Worm (Caenorhabditis elegans) whole organism, L1 larva: ENCODE data around the gene C02B8.12.
A peak's percentile ranks its signal among the peaks of the same experiment; 100 is the strongest.

Source experiments
- C16A3.4 ChIP-seq: fragments of 150-350 bp; optimal IDR thresholded peaks from 2 replicates; lab custom pipeline; 2014; ENCODE audit warnings: missing biosample characterization, missing genetic modification characterization
- C34B4.2 ChIP-seq: sonication (generic microtip); optimal IDR thresholded peaks from 2 replicates; lab custom pipeline; 2017; ENCODE audit warnings: mild to moderate bottlenecking, missing genetic modification characterization, missing compliant biosample characterization
- F16B12.6 ChIP-seq: fragments of 150-350 bp; optimal IDR thresholded peaks from 2 replicates; lab custom pipeline; 2014; ENCODE audit warnings: missing biosample characterization, missing genetic modification characterization
- Y116A8C.19 ChIP-seq: sonication (generic microtip); optimal IDR thresholded peaks from 2 replicates; lab custom pipeline; 2016; ENCODE audit warnings: missing compliant biosample characterization, missing genetic modification characterization, borderline replicate concordance
- aly-2 ChIP-seq: fragments of 150-350 bp; optimal IDR thresholded peaks from 2 replicates; lab custom pipeline; 2014; ENCODE audit warnings: missing biosample characterization, missing genetic modification characterization
- ama-1 ChIP-seq: fragments of 150-350 bp; optimal IDR thresholded peaks from 2 replicates; lab custom pipeline; 2014
- blmp-1 ChIP-seq: fragments of 150-350 bp; optimal IDR thresholded peaks from 2 replicates; lab custom pipeline; 2014; ENCODE audit warnings: missing biosample characterization, missing genetic modification characterization
- ceh-8 ChIP-seq: fragments of 200-800 bp; sonication (Bioruptor generic); optimal IDR thresholded peaks from 2 replicates; lab custom pipeline; 2018; ENCODE audit warnings: mild to moderate bottlenecking, missing genetic modification characterization, moderate library complexity, missing compliant biosample characterization
- ceh-82 ChIP-seq, 3 experiments: fragments of 150-350 bp in 1 of 3; sonication (generic microtip) in 2 of 3; optimal IDR thresholded peaks; 2 replicates each; lab custom pipeline; 2014 to 2017; ENCODE audit warnings: missing biosample characterization in 3 of 3, missing genetic modification characterization in 3 of 3
- ceh-90 ChIP-seq: sonication (generic microtip); optimal IDR thresholded peaks from 2 replicates; lab custom pipeline; 2016; ENCODE audit warnings: missing genetic modification characterization, missing compliant biosample characterization
- ces-1 ChIP-seq: fragments of 150-350 bp; optimal IDR thresholded peaks from 2 replicates; lab custom pipeline; 2014; ENCODE audit warnings: missing biosample characterization, missing genetic modification reagents, missing genetic modification characterization
- dpl-1 ChIP-seq, 3 experiments: fragments of 150-350 bp in 2 of 3; sonication (generic microtip) in 1 of 3; optimal IDR thresholded peaks; 2 replicates each; lab custom pipeline; 2014 to 2017; ENCODE audit warnings: missing biosample characterization in 3 of 3, missing genetic modification characterization in 3 of 3, missing genetic modification reagents in 3 of 3
- dsc-1 ChIP-seq: sonication (generic microtip); optimal IDR thresholded peaks from 2 replicates; lab custom pipeline; 2016; ENCODE audit warnings: mild to moderate bottlenecking, missing genetic modification characterization, missing compliant biosample characterization
- efl-1 ChIP-seq, 4 experiments: fragments of 150-350 bp; optimal IDR thresholded peaks in 3 of 4; peaks in 1 of 4; 1 replicate in 1 of 4; 2 replicates in 3 of 4; lab custom pipeline; 2014; ENCODE audit warnings: missing biosample characterization in 2 of 4, missing genetic modification characterization in 2 of 4, missing genetic modification reagents in 2 of 4
- egl-13 ChIP-seq: sonication (generic microtip); optimal IDR thresholded peaks from 2 replicates; lab custom pipeline; 2016; ENCODE audit warnings: missing genotype, missing genetic modification reagents, missing genetic modification characterization, missing compliant biosample characterization
- elt-2 ChIP-seq: sonication (generic microtip); optimal IDR thresholded peaks from 2 replicates; lab custom pipeline; 2016; ENCODE audit warnings: missing genetic modification characterization, mild to moderate bottlenecking, inconsistent platforms, missing compliant biosample characterization, missing genetic modification reagents
- elt-3 ChIP-seq, 6 experiments: fragments of 150-350 bp in 1 of 6; sonication (generic microtip); optimal IDR thresholded peaks; 2 replicates each; lab custom pipeline; 2017 to 2018; ENCODE audit warnings: missing biosample characterization in 6 of 6, missing genetic modification characterization in 6 of 6, inconsistent platforms in 1 of 6
- ets-5 ChIP-seq: fragments of 200-800 bp; sonication (Bioruptor generic); IDR thresholded peaks from 2 replicates; pipeline ENCODE4 v1.3.6; 2022; ENCODE audit warnings: missing genetic modification characterization, missing compliant biosample characterization
- fkh-8 ChIP-seq: sonication (generic microtip); optimal IDR thresholded peaks from 2 replicates; lab custom pipeline; 2016; ENCODE audit warnings: mild to moderate bottlenecking, missing genetic modification characterization, missing compliant biosample characterization
- fos-1 ChIP-seq: fragments of 150-350 bp; optimal IDR thresholded peaks from 2 replicates; lab custom pipeline; 2014; ENCODE audit warnings: missing biosample characterization, missing genetic modification characterization
- grh-1 ChIP-seq: fragments of 200-800 bp; sonication (Bioruptor generic); IDR thresholded peaks from 2 replicates; pipeline ENCODE4 v1.3.6; 2022; ENCODE audit warnings: missing genetic modification reagents, missing genetic modification characterization, missing compliant biosample characterization
- irx-1 ChIP-seq: sonication (generic microtip); optimal IDR thresholded peaks from 2 replicates; lab custom pipeline; 2016; ENCODE audit warnings: missing genetic modification characterization, missing compliant biosample characterization
- isw-1 ChIP-seq: fragments of 200-800 bp; sonication (Bioruptor generic); IDR thresholded peaks from 2 replicates; pipeline ENCODE4 v1.3.6; 2022; ENCODE audit warnings: missing genetic modification characterization, missing compliant biosample characterization
- lin-14 ChIP-seq: fragments of 200-800 bp; sonication (Bioruptor generic); optimal IDR thresholded peaks from 2 replicates; lab custom pipeline; 2018; ENCODE audit warnings: mild to moderate bottlenecking, missing genetic modification characterization, moderate library complexity, missing compliant biosample characterization
- lin-15B ChIP-seq: fragments of 150-350 bp; sonication (generic microtip); optimal IDR thresholded peaks from 3 replicates; lab custom pipeline; 2014; ENCODE audit warnings: missing biosample characterization, missing genetic modification characterization
- lin-35 ChIP-seq, 2 experiments: fragments of 150-350 bp; optimal IDR thresholded peaks; 2 replicates each; lab custom pipeline; 2014; ENCODE audit warnings: missing biosample characterization in 2 of 2, missing genetic modification characterization in 2 of 2, missing genetic modification reagents in 2 of 2
- lir-3 ChIP-seq: sonication (generic microtip); optimal IDR thresholded peaks from 2 replicates; lab custom pipeline; 2016; ENCODE audit warnings: mild to moderate bottlenecking, missing genetic modification characterization, moderate library complexity, missing compliant biosample characterization; ENCODE audit not compliant: poor library complexity
- lsy-2 ChIP-seq, 2 experiments: fragments of 150-350 bp; optimal IDR thresholded peaks; 2 replicates each; lab custom pipeline; 2014; ENCODE audit warnings: missing biosample characterization in 2 of 2, missing genetic modification characterization in 2 of 2
- mdl-1 ChIP-seq, 2 experiments: fragments of 150-350 bp; optimal IDR thresholded peaks; 2 replicates each; lab custom pipeline; 2014 to 2017; ENCODE audit warnings: missing biosample characterization in 2 of 2, missing genetic modification characterization in 2 of 2, inconsistent platforms in 1 of 2
- mep-1 ChIP-seq: fragments of 150-350 bp; optimal IDR thresholded peaks from 2 replicates; lab custom pipeline; 2014; ENCODE audit warnings: missing biosample characterization, missing genetic modification characterization
- nhr-20 ChIP-seq: sonication (generic microtip); optimal IDR thresholded peaks from 2 replicates; lab custom pipeline; 2016; ENCODE audit warnings: mild to moderate bottlenecking, missing genetic modification characterization, missing compliant biosample characterization
- nhr-47 ChIP-seq: sonication (generic microtip); optimal IDR thresholded peaks from 2 replicates; lab custom pipeline; 2016; ENCODE audit warnings: mild to moderate bottlenecking, missing genetic modification characterization, moderate library complexity, missing compliant biosample characterization
- nhr-71 ChIP-seq: sonication (generic microtip); optimal IDR thresholded peaks from 2 replicates; lab custom pipeline; 2016; ENCODE audit warnings: mild to moderate bottlenecking, missing genetic modification characterization, moderate library complexity, missing compliant biosample characterization
- nhr-77 ChIP-seq: fragments of 150-350 bp; optimal IDR thresholded peaks from 2 replicates; lab custom pipeline; 2014; ENCODE audit warnings: missing biosample characterization, missing genetic modification characterization
- nhr-84 ChIP-seq: sonication (generic microtip); optimal IDR thresholded peaks from 2 replicates; lab custom pipeline; 2017; ENCODE audit warnings: missing biosample characterization, missing genetic modification characterization
- nhr-85 ChIP-seq: sonication (generic microtip); peaks from one replicate; lab custom pipeline; 2016; ENCODE audit warnings: missing genetic modification characterization, inconsistent platforms, missing compliant biosample characterization
- pag-3 ChIP-seq: sonication (generic microtip); optimal IDR thresholded peaks from 2 replicates; lab custom pipeline; 2017; ENCODE audit warnings: missing genetic modification characterization, mild to moderate bottlenecking, missing compliant biosample characterization, antibody characterized with exemption, borderline replicate concordance; ENCODE audit not compliant: insufficient read depth
- rnt-1 ChIP-seq: sonication (generic microtip); optimal IDR thresholded peaks from 2 replicates; lab custom pipeline; 2016; ENCODE audit warnings: mild to moderate bottlenecking, missing genetic modification characterization, moderate library complexity, missing compliant biosample characterization
- skn-1 ChIP-seq: fragments of 150-350 bp; optimal IDR thresholded peaks from 2 replicates; lab custom pipeline; 2014; ENCODE audit warnings: missing biosample characterization, missing genetic modification characterization
- snu-23 ChIP-seq: sonication (generic microtip); optimal IDR thresholded peaks from 2 replicates; lab custom pipeline; 2016; ENCODE audit warnings: missing genetic modification characterization, missing compliant biosample characterization
- sptf-1 ChIP-seq: fragments of 150-350 bp; optimal IDR thresholded peaks from 2 replicates; lab custom pipeline; 2014; ENCODE audit warnings: missing biosample characterization, missing genetic modification characterization
- swsn-7 ChIP-seq: sonication (generic microtip); optimal IDR thresholded peaks from 2 replicates; lab custom pipeline; 2016; ENCODE audit warnings: missing genetic modification characterization, missing compliant biosample characterization
- tbx-2 ChIP-seq: sonication (generic microtip); optimal IDR thresholded peaks from 2 replicates; lab custom pipeline; 2016; ENCODE audit warnings: missing genetic modification characterization, missing compliant biosample characterization
- tlp-1 ChIP-seq: fragments of 150-350 bp; optimal IDR thresholded peaks from 2 replicates; lab custom pipeline; 2014; ENCODE audit warnings: missing biosample characterization, missing genetic modification characterization
- unc-130 ChIP-seq: fragments of 150-350 bp; optimal IDR thresholded peaks from 2 replicates; lab custom pipeline; 2017; ENCODE audit warnings: missing biosample characterization, missing genetic modification characterization, inconsistent platforms
- unc-62 ChIP-seq: fragments of 150-350 bp; optimal IDR thresholded peaks from 2 replicates; lab custom pipeline; 2014; ENCODE audit warnings: missing biosample characterization, missing genetic modification reagents, missing genetic modification characterization
- unc-86 ChIP-seq: sonication (generic microtip); optimal IDR thresholded peaks from 2 replicates; lab custom pipeline; 2016; ENCODE audit warnings: missing genetic modification characterization, missing compliant biosample characterization
- xbp-1 ChIP-seq: sonication (generic microtip); optimal IDR thresholded peaks from 2 replicates; lab custom pipeline; 2016; ENCODE audit warnings: missing genetic modification characterization, missing compliant biosample characterization
- zag-1 ChIP-seq: fragments of 150-350 bp; optimal IDR thresholded peaks from 2 replicates; lab custom pipeline; 2014; ENCODE audit warnings: missing biosample characterization, missing genetic modification characterization
- zip-4 ChIP-seq: fragments of 200-800 bp; sonication (Bioruptor generic); optimal IDR thresholded peaks from 2 replicates; lab custom pipeline; 2018; ENCODE audit warnings: mild to moderate bottlenecking, missing genetic modification characterization, moderate library complexity, missing compliant biosample characterization
- ztf-11 ChIP-seq, 2 experiments: sonication (generic microtip); optimal IDR thresholded peaks; 2 replicates each; lab custom pipeline; 2016 to 2017; ENCODE audit warnings: missing genetic modification characterization in 2 of 2, missing biosample characterization in 1 of 2, missing compliant biosample characterization in 1 of 2
- ztf-4 ChIP-seq: fragments of 150-350 bp; optimal IDR thresholded peaks from 2 replicates; lab custom pipeline; 2014; ENCODE audit warnings: missing biosample characterization, missing genetic modification characterization

The C02B8.12 gene

ce11 chrX:8136276-8136891 lies 13.2 kb upstream of the C02B8.12 start, which contains the start of gene C02B8.6:
Gene C02B8.6 (minus strand): TSS chrX:8136326.
- no peak for TF ChIP-seq pag-3 (tag; lab: Kevin White, UChicago)
- peak; percentile 17 for TF ChIP-seq irx-1 (tag; lab: Kevin White, UChicago)
- TF ChIP-seq ama-1 (lab: Kevin White, UChicago), result no peak
- TF ChIP-seq ztf-4 (tag; lab: Kevin White, UChicago), result no peak
- peak; percentile 60 for TF ChIP-seq snu-23 (GFP tag; lab: Kevin White, UChicago)
- TF ChIP-seq tbx-2 (tag; lab: Kevin White, UChicago), result no peak
- peak in 1 of 6 experiments; percentile 21 for TF ChIP-seq elt-3 (tag; optimal IDR thresholded peaks at IDR 0.05; lab: Kevin White, UChicago)
- TF ChIP-seq blmp-1, result peak; percentile 63
- TF ChIP-seq skn-1, result no peak
- TF ChIP-seq lin-15B (tag; lab: Kevin White, UChicago), result no peak
- TF ChIP-seq lin-14, result peak; percentile 69
- peak; percentile 27 for TF ChIP-seq xbp-1 (tag; lab: Kevin White, UChicago)
- TF ChIP-seq ces-1 (GFP tag; lab: Kevin White, UChicago), result no peak
- no peak for TF ChIP-seq egl-13
- no peak for TF ChIP-seq aly-2 (tag; lab: Kevin White, UChicago)
- TF ChIP-seq ceh-8 (GFP tag; lab: Kevin White, UChicago), result no peak
- TF ChIP-seq nhr-20 (tag; lab: Kevin White, UChicago), result peak; percentile 25
- TF ChIP-seq swsn-7, result peak; percentile 40
- no peak for TF ChIP-seq C34B4.2
- peak; percentile 13 for TF ChIP-seq dsc-1
- peak; percentile 79 for TF ChIP-seq mep-1
- peak; percentile 81 for TF ChIP-seq F16B12.6 (tag; lab: Kevin White, UChicago)
- no peak for TF ChIP-seq ztf-11 (tag; optimal IDR thresholded peaks at IDR 0.05; lab: Kevin White, UChicago)
- no peak for TF ChIP-seq zip-4 (GFP tag; lab: Kevin White, UChicago)
- TF ChIP-seq unc-130, result no peak
- TF ChIP-seq zag-1 (tag; lab: Kevin White, UChicago), result no peak
- TF ChIP-seq fos-1 (tag; lab: Kevin White, UChicago), result no peak
- no peak for TF ChIP-seq sptf-1 (tag; lab: Kevin White, UChicago)
- peak; percentile 13 for TF ChIP-seq elt-2
- no peak for TF ChIP-seq ets-5 (GFP tag; lab: Robert Waterston, UW)
- TF ChIP-seq lin-35 (GFP tag; optimal IDR thresholded peaks at IDR 0.05; lab: Kevin White, UChicago), result peak; percentile 24 to 60
- no peak for TF ChIP-seq fkh-8
- no peak for TF ChIP-seq ceh-90 (tag; lab: Kevin White, UChicago)
- TF ChIP-seq nhr-47 (tag; lab: Kevin White, UChicago), result peak; percentile 39
- TF ChIP-seq nhr-71 (tag; lab: Kevin White, UChicago), result peak; percentile 50
- TF ChIP-seq mdl-1 (tag; optimal IDR thresholded peaks at IDR 0.05; lab: Kevin White, UChicago), result peak in 1 of 2 experiments; percentile 23
- TF ChIP-seq lir-3 (tag; lab: Kevin White, UChicago), result no peak
- TF ChIP-seq efl-1 (optimal IDR thresholded peaks at IDR 0.05; lab: Kevin White, UChicago), result peak; percentile 29 to 36
- peak; percentile 44 to 84 for TF ChIP-seq efl-1 (GFP tag; optimal IDR thresholded peaks at IDR 0.05 in 1 of 2; lab: Kevin White, UChicago)
- TF ChIP-seq grh-1, result no peak
- peak; percentile 27 for TF ChIP-seq rnt-1 (tag; lab: Kevin White, UChicago)
- TF ChIP-seq tlp-1 (tag; lab: Kevin White, UChicago), result no peak
- peak; percentile 15 to 44 (median 25) for TF ChIP-seq dpl-1 (GFP tag; optimal IDR thresholded peaks at IDR 0.05; lab: Kevin White, UChicago)
- TF ChIP-seq nhr-77 (tag; lab: Kevin White, UChicago), result no peak
- TF ChIP-seq unc-86 (tag; lab: Kevin White, UChicago), result no peak
- TF ChIP-seq C16A3.4 (tag; lab: Kevin White, UChicago), result peak; percentile 42
- no peak for TF ChIP-seq nhr-85 (tag; lab: Kevin White, UChicago)
- TF ChIP-seq nhr-84 (tag; lab: Kevin White, UChicago), result no peak
- TF ChIP-seq ceh-82 (tag; optimal IDR thresholded peaks at IDR 0.05; lab: Kevin White, UChicago), result peak in 1 of 3 experiments; percentile 29
- TF ChIP-seq lsy-2 (tag; optimal IDR thresholded peaks at IDR 0.05; lab: Kevin White, UChicago), result peak; percentile 9 to 65
- no peak for TF ChIP-seq isw-1 (GFP tag; lab: Robert Waterston, UW)
- TF ChIP-seq unc-62 (GFP tag; lab: Kevin White, UChicago), result no peak
- no peak for TF ChIP-seq Y116A8C.19 (tag; lab: Kevin White, UChicago)
